Worm (Caenorhabditis elegans) whole organism, mixed stage, embryonic: ENCODE data around the gene C14B9.3.

Experiments used
- M03D4.4 ChIP-seq: sonication (generic microtip); optimal IDR thresholded peaks from 2 replicates; lab custom pipeline; 2017; ENCODE audit warnings: mild to moderate bottlenecking, missing genetic modification characterization, missing compliant biosample characterization
- bed-3 ChIP-seq: fragments of 200-800 bp; sonication (Bioruptor generic); optimal IDR thresholded peaks from 3 replicates; lab custom pipeline; 2018; ENCODE audit warnings: mild to moderate bottlenecking, missing genetic modification characterization, moderate library complexity, missing compliant biosample characterization
- blmp-1 ChIP-seq: fragments of 150-350 bp; optimal IDR thresholded peaks from 2 replicates; lab custom pipeline; 2014; ENCODE audit warnings: missing biosample characterization, missing genetic modification characterization
- ceh-39 ChIP-seq: fragments of 150-350 bp; optimal IDR thresholded peaks from 2 replicates; lab custom pipeline; 2014; ENCODE audit warnings: missing biosample characterization, missing genetic modification characterization
- ceh-43 ChIP-seq: fragments of 200-800 bp; sonication (Bioruptor generic); optimal IDR thresholded peaks from 2 replicates; lab custom pipeline; 2018; ENCODE audit warnings: mild to moderate bottlenecking, missing genetic modification characterization, moderate library complexity, missing compliant biosample characterization
- ceh-83 ChIP-seq: fragments of 200-800 bp; sonication (Bioruptor generic); optimal IDR thresholded peaks from 2 replicates; lab custom pipeline; 2018; ENCODE audit warnings: mild to moderate bottlenecking, missing genetic modification characterization, missing compliant biosample characterization
- cnd-1 ChIP-seq: fragments of 200-800 bp; sonication (Bioruptor generic); optimal IDR thresholded peaks from 2 replicates; lab custom pipeline; 2018; ENCODE audit warnings: mild to moderate bottlenecking, missing genetic modification characterization, missing compliant biosample characterization
- drap-1 ChIP-seq: fragments of 200-800 bp; sonication (Bioruptor generic); optimal IDR thresholded peaks from 3 replicates; lab custom pipeline; 2018; ENCODE audit warnings: mild to moderate bottlenecking, missing genetic modification characterization, missing compliant biosample characterization
- elt-1 ChIP-seq: sonication (generic microtip); optimal IDR thresholded peaks from 2 replicates; lab custom pipeline; 2017; ENCODE audit warnings: missing genetic modification characterization, mild to moderate bottlenecking, missing compliant biosample characterization, antibody characterized with exemption, moderate library complexity, borderline replicate concordance; ENCODE audit not compliant: insufficient read depth
- elt-3 ChIP-seq: fragments of 150-350 bp; optimal IDR thresholded peaks from 2 replicates; lab custom pipeline; 2014; ENCODE audit warnings: missing biosample characterization, missing genetic modification characterization
- flh-1 ChIP-seq: fragments of 200-800 bp; sonication (Bioruptor generic); optimal IDR thresholded peaks from 2 replicates; lab custom pipeline; 2018; ENCODE audit warnings: mild to moderate bottlenecking, missing genetic modification characterization, moderate library complexity, missing compliant biosample characterization
- ham-2 ChIP-seq: fragments of 200-800 bp; sonication (Bioruptor generic); optimal IDR thresholded peaks from 2 replicates; lab custom pipeline; 2018; ENCODE audit warnings: mild to moderate bottlenecking, missing genetic modification characterization, missing compliant biosample characterization
- hlh-1 ChIP-seq: fragments of 150-350 bp; optimal IDR thresholded peaks from 2 replicates; lab custom pipeline; 2014; ENCODE audit warnings: missing biosample characterization, missing genetic modification reagents, missing genetic modification characterization
- lin-13 ChIP-seq: fragments of 150-350 bp; optimal IDR thresholded peaks from 2 replicates; lab custom pipeline; 2014; ENCODE audit warnings: missing biosample characterization, missing genetic modification characterization
- lsy-2 ChIP-seq: fragments of 150-350 bp; optimal IDR thresholded peaks from 2 replicates; lab custom pipeline; 2014; ENCODE audit warnings: missing biosample characterization, missing genetic modification characterization
- mab-5 ChIP-seq: fragments of 150-350 bp; optimal IDR thresholded peaks from 2 replicates; lab custom pipeline; 2014; ENCODE audit warnings: missing biosample characterization, missing genetic modification characterization
- mep-1 ChIP-seq: fragments of 150-350 bp; optimal IDR thresholded peaks from 2 replicates; lab custom pipeline; 2017; ENCODE audit warnings: missing biosample characterization, missing genetic modification reagents, missing genetic modification characterization, inconsistent platforms
- mls-2 ChIP-seq: sonication (generic microtip); optimal IDR thresholded peaks from 2 replicates; lab custom pipeline; 2016; ENCODE audit warnings: mild to moderate bottlenecking, missing genetic modification characterization, moderate library complexity, missing compliant biosample characterization
- nhr-12 ChIP-seq: fragments of 150-350 bp; optimal IDR thresholded peaks from 2 replicates; lab custom pipeline; 2014; ENCODE audit warnings: missing biosample characterization, missing genetic modification characterization
- nhr-2 ChIP-seq: fragments of 150-350 bp; optimal IDR thresholded peaks from 2 replicates; lab custom pipeline; 2014; ENCODE audit warnings: missing biosample characterization, missing genetic modification characterization
- nhr-237 ChIP-seq: fragments of 150-350 bp; optimal IDR thresholded peaks from 2 replicates; lab custom pipeline; 2014; ENCODE audit warnings: missing biosample characterization, missing genetic modification characterization
- nhr-28 ChIP-seq: fragments of 150-350 bp; optimal IDR thresholded peaks from 2 replicates; lab custom pipeline; 2014; ENCODE audit warnings: missing biosample characterization, missing genetic modification characterization
- nhr-76 ChIP-seq: sonication (generic microtip); optimal IDR thresholded peaks from 2 replicates; lab custom pipeline; 2017; ENCODE audit warnings: missing biosample characterization, missing genetic modification characterization
- pha-4 ChIP-seq: fragments of 150-350 bp; optimal IDR thresholded peaks from 2 replicates; lab custom pipeline; 2018; ENCODE audit warnings: missing biosample characterization, missing genetic modification reagents, missing genetic modification characterization
- sem-2 ChIP-seq: fragments of 200-800 bp; sonication (Bioruptor generic); optimal IDR thresholded peaks from 2 replicates; lab custom pipeline; 2018; ENCODE audit warnings: mild to moderate bottlenecking, missing genetic modification characterization, missing compliant biosample characterization
- snpc-4 ChIP-seq: fragments of 150-350 bp; optimal IDR thresholded peaks from 2 replicates; lab custom pipeline; 2014; ENCODE audit warnings: missing biosample characterization, missing genetic modification characterization
- sptf-1 ChIP-seq: sonication (generic microtip); optimal IDR thresholded peaks from 2 replicates; lab custom pipeline; 2017; ENCODE audit warnings: mild to moderate bottlenecking, missing genetic modification characterization, moderate library complexity, missing compliant biosample characterization
- tbx-8 ChIP-seq: fragments of 200-800 bp; sonication (Bioruptor generic); optimal IDR thresholded peaks from 2 replicates; lab custom pipeline; 2018; ENCODE audit warnings: mild to moderate bottlenecking, missing genetic modification characterization, moderate library complexity, missing compliant biosample characterization
- unc-39 ChIP-seq: fragments of 150-350 bp; optimal IDR thresholded peaks from 2 replicates; lab custom pipeline; 2014; ENCODE audit warnings: missing biosample characterization, missing genetic modification characterization
- zip-8 ChIP-seq: fragments of 150-350 bp; optimal IDR thresholded peaks from 2 replicates; lab custom pipeline; 2014; ENCODE audit warnings: missing biosample characterization, missing genetic modification characterization
- ztf-11 ChIP-seq: fragments of 150-350 bp; optimal IDR thresholded peaks from 2 replicates; lab custom pipeline; 2014; ENCODE audit warnings: missing biosample characterization, missing genetic modification characterization

The C14B9.3 gene

DNA sequence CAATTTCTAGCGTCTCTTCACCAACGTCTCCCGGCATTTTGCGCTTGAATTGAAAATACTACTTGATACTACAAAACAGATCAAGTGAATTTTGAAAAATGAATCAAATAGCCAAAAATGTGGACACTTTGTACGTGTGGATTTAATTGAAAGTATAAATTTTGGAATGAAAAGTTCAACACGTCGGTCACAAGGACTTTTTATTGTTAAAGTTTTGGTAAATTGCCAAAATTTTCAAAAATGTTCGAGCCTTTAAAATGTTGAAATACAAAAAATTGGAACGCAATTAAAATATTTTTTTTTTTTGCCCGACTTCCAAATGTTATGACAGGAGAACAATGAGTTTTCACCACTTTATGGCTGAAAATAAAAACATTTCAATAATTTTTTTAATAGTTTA is 10.5 kb upstream of the C14B9.3 start, which contains the start of gene K06H7.8:
K06H7.8 (minus strand) TSS at position 101 of the 400 bp plus-strand sequence.
- TF ChIP-seq mls-2 (tag; lab: Kevin White, UChicago) (no peak), lsy-2 (no peak), nhr-2 (tag; lab: Kevin White, UChicago) (no peak), flh-1 (GFP tag; lab: Kevin White, UChicago) (no peak), unc-39 (tag; lab: Kevin White, UChicago) (no peak), elt-1 (tag; lab: Kevin White, UChicago) (no peak), lin-13 (tag; lab: Kevin White, UChicago) (no peak), nhr-237 (tag; lab: Kevin White, UChicago) (no peak), mab-5 (tag; lab: Kevin White, UChicago) (no peak), M03D4.4 (tag; lab: Kevin White, UChicago) (no peak), blmp-1 (tag; lab: Kevin White, UChicago) (no peak), hlh-1 (tag; lab: Kevin White, UChicago) (no peak), pha-4 (tag; lab: Kevin White, UChicago) (no peak)

DNA sequence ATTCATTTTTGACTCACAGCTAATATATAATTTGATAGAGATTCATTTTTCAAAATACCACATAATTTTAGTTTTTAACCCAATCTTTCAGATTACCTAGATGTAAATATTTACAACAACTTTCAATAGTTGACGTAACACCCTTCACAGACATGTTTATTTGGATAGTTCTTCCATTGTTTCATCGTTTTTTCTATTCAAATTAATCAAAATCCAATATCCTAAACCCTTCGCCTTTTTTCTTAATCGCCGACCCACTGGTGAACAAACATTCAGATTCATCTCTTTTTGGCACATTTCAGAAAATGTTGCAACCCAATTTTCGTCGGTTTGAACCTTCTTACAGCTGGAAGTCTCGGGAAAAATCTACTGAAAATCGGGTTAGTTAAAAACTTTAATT is 9.6 kb upstream of the C14B9.3 start, which contains the start of gene K06H7.1:
K06H7.1 (plus strand) TSS at position 301 of the 400 bp plus-strand sequence.
- no peak for TF ChIP-seq sptf-1 (tag; lab: Kevin White, UChicago)
- no peak for TF ChIP-seq mls-2 (tag; lab: Kevin White, UChicago)
- TF ChIP-seq ceh-39 = no peak
- no peak for TF ChIP-seq ztf-11 (tag; lab: Kevin White, UChicago)
- no peak for TF ChIP-seq nhr-12 (tag; lab: Kevin White, UChicago)
- no peak for TF ChIP-seq nhr-28
- TF ChIP-seq ham-2 = no peak
- no peak for TF ChIP-seq cnd-1 (tag; lab: Kevin White, UChicago)
- TF ChIP-seq ceh-43 (GFP tag; lab: Kevin White, UChicago) = no peak
- no peak for TF ChIP-seq tbx-8
- no peak for TF ChIP-seq flh-1 (GFP tag; lab: Kevin White, UChicago)
- no peak for TF ChIP-seq pha-4 (tag; lab: Kevin White, UChicago)
- no peak for TF ChIP-seq mab-5 (tag; lab: Kevin White, UChicago)
- TF ChIP-seq nhr-237 (tag; lab: Kevin White, UChicago) = no peak
- no peak for TF ChIP-seq snpc-4 (tag; lab: Kevin White, UChicago)
- TF ChIP-seq lin-13 (tag; lab: Kevin White, UChicago) = no peak

ce11 chrIII:8100960-8101359 is 7.6 kb upstream of the C14B9.3 start, which contains the start of gene plk-1:
plk-1 (plus strand) TSS chrIII:8101348.
- TF ChIP-seq pha-4 (tag; lab: Kevin White, UChicago) = peak; percentile 13
- no peak for TF ChIP-seq elt-3
- no peak for TF ChIP-seq ztf-11 (tag; lab: Kevin White, UChicago)
- no peak for TF ChIP-seq sem-2 (GFP tag; lab: Kevin White, UChicago)
- TF ChIP-seq lin-13 (tag; lab: Kevin White, UChicago) = no peak
- no peak for TF ChIP-seq unc-39 (tag; lab: Kevin White, UChicago)
- no peak for TF ChIP-seq drap-1 (GFP tag; lab: Kevin White, UChicago)
- TF ChIP-seq ceh-43 (GFP tag; lab: Kevin White, UChicago) = no peak
- no peak for TF ChIP-seq mab-5 (tag; lab: Kevin White, UChicago)
- TF ChIP-seq zip-8 (tag; lab: Kevin White, UChicago) = no peak
- TF ChIP-seq lsy-2 = peak; percentile 62
- TF ChIP-seq nhr-237 (tag; lab: Kevin White, UChicago) = no peak
- TF ChIP-seq bed-3 (GFP tag; lab: Kevin White, UChicago) = no peak
- TF ChIP-seq ceh-39 = peak; percentile 32
- no peak for TF ChIP-seq hlh-1 (tag; lab: Kevin White, UChicago)
- no peak for TF ChIP-seq sptf-1 (tag; lab: Kevin White, UChicago)
- TF ChIP-seq snpc-4 (tag; lab: Kevin White, UChicago) = no peak
- no peak for TF ChIP-seq ham-2
- TF ChIP-seq cnd-1 (tag; lab: Kevin White, UChicago) = no peak
- TF ChIP-seq nhr-2 (tag; lab: Kevin White, UChicago) = no peak
- TF ChIP-seq ceh-83 = no peak
- no peak for TF ChIP-seq nhr-76
- peak; percentile 26 for TF ChIP-seq mep-1 (tag; lab: Kevin White, UChicago)

ce11 chrIII:8105771-8106170 is 2.8 kb upstream of the C14B9.3 start:
- TF ChIP-seq nhr-237 (tag; lab: Kevin White, UChicago) = no peak
- no peak for TF ChIP-seq nhr-28
- no peak for TF ChIP-seq blmp-1 (tag; lab: Kevin White, UChicago)
